Worm (Caenorhabditis elegans) whole organism, mixed stage, embryonic: ENCODE results near the gene amt-2.

Experiments
- blmp-1 ChIP-seq: fragments of 150-350 bp; optimal IDR thresholded peaks from 2 replicates; lab custom pipeline; 2014; ENCODE audit warnings: missing biosample characterization, missing genetic modification characterization
- elt-3 ChIP-seq: fragments of 150-350 bp; optimal IDR thresholded peaks from 2 replicates; lab custom pipeline; 2014; ENCODE audit warnings: missing biosample characterization, missing genetic modification characterization
- lin-13 ChIP-seq: fragments of 150-350 bp; optimal IDR thresholded peaks from 2 replicates; lab custom pipeline; 2014; ENCODE audit warnings: missing biosample characterization, missing genetic modification characterization
- lsy-2 ChIP-seq: fragments of 150-350 bp; optimal IDR thresholded peaks from 2 replicates; lab custom pipeline; 2014; ENCODE audit warnings: missing biosample characterization, missing genetic modification characterization
- nhr-12 ChIP-seq: fragments of 150-350 bp; optimal IDR thresholded peaks from 2 replicates; lab custom pipeline; 2014; ENCODE audit warnings: missing biosample characterization, missing genetic modification characterization
- nhr-76 ChIP-seq: sonication (generic microtip); optimal IDR thresholded peaks from 2 replicates; lab custom pipeline; 2017; ENCODE audit warnings: missing biosample characterization, missing genetic modification characterization
- pha-4 ChIP-seq: fragments of 150-350 bp; optimal IDR thresholded peaks from 2 replicates; lab custom pipeline; 2018; ENCODE audit warnings: missing biosample characterization, missing genetic modification reagents, missing genetic modification characterization
- snpc-4 ChIP-seq: fragments of 150-350 bp; optimal IDR thresholded peaks from 2 replicates; lab custom pipeline; 2014; ENCODE audit warnings: missing biosample characterization, missing genetic modification characterization
- zip-8 ChIP-seq: fragments of 150-350 bp; optimal IDR thresholded peaks from 2 replicates; lab custom pipeline; 2014; ENCODE audit warnings: missing biosample characterization, missing genetic modification characterization

DNA sequence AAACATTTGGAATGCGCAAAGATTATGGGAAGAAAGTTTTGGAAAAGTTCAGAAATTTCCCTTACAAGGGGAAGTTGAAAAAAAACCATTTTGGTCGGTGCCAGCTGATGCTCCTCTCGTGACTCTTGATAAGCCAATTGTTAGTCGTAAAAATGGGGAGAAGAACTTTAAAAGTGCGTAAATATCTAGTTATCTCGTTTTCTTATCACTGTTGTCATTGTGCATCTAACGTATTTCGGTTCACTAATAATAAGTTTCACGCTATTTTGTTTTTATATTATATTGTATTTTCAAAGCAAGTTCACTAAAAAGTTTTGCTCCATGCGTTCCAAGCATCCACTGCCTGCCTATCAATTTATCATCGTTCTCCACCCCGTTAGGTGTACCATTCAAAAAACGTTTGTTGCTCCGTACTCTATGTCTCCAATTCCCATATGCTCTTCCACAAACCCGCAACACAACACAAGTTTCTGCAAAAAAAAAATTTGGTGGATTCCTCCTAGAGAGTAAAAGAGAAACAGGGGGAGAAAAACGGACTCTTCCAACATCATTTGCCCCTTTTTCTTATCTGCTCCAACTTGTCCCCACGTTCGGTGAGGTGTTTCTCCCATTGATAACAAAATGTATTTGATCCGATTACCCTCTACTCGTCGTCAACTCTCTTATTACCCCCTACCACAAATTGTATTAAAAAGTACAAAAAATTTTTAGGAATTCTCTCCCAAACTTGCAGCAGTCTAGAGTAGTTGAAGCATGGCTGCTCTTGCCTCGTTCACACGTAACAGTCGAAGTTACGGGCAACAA is 33.6 kb upstream of the amt-2 start, which contains the start of gene mbk-2:
- TF ChIP-seq elt-3 (tag; lab: Kevin White, UChicago) (no peak), nhr-76 (tag; lab: Kevin White, UChicago) (no peak), zip-8 (tag; lab: Kevin White, UChicago) (no peak), lin-13 (tag; lab: Kevin White, UChicago) (no peak), nhr-12 (tag; lab: Kevin White, UChicago) (no peak), blmp-1 (tag; lab: Kevin White, UChicago) (no peak), snpc-4 (no peak), lsy-2 (no peak), pha-4 (no peak)
